Worm (Caenorhabditis elegans) whole organism, L4 larva: ENCODE measurements around the gene C17G10.6.

Source experiments
- D1046.2 ChIP-seq: fragments of 200-800 bp; sonication (Bioruptor generic); IDR thresholded peaks from 2 replicates; pipeline ENCODE4 v1.3.6; 2022; ENCODE audit warnings: missing genetic modification characterization, missing compliant biosample characterization
- F10B5.3 ChIP-seq: sonication (generic microtip); optimal IDR thresholded peaks from 2 replicates; lab custom pipeline; 2016; ENCODE audit warnings: mild to moderate bottlenecking, missing genetic modification characterization, missing compliant biosample characterization
- F44E2.7 ChIP-seq: fragments of 200-800 bp; sonication (Bioruptor generic); IDR thresholded peaks from 2 replicates; pipeline ENCODE4 v2.1.2; 2022; ENCODE audit warnings: missing genetic modification characterization, missing compliant biosample characterization
- T26A8.4 ChIP-seq: fragments of 200-800 bp; sonication (Bioruptor generic); IDR thresholded peaks from 2 replicates; pipeline ENCODE4 v1.3.6; 2022; ENCODE audit warnings: missing genetic modification characterization, missing compliant biosample characterization
- Y105C5A.15 ChIP-seq: fragments of 200-800 bp; sonication (Bioruptor generic); IDR thresholded peaks from 2 replicates; pipeline ENCODE4 v1.3.6; 2022; ENCODE audit warnings: missing genetic modification characterization, missing compliant biosample characterization
- Y5F2A.4 ChIP-seq: fragments of 200-800 bp; sonication (Bioruptor generic); optimal IDR thresholded peaks from 2 replicates; lab custom pipeline; 2018; ENCODE audit warnings: mild to moderate bottlenecking, missing genetic modification characterization, missing compliant biosample characterization
- ZK337.2 ChIP-seq: fragments of 200-800 bp; sonication (Bioruptor generic); IDR thresholded peaks from 2 replicates; pipeline ENCODE4 v1.3.6; 2022; ENCODE audit warnings: missing genetic modification reagents, missing genetic modification characterization, missing compliant biosample characterization
- aha-1 ChIP-seq: fragments of 150-350 bp; peaks from one replicate; lab custom pipeline; 2014; ENCODE audit warnings: missing biosample characterization, missing genetic modification characterization
- ama-1 ChIP-seq: fragments of 150-350 bp; optimal IDR thresholded peaks from 2 replicates; lab custom pipeline; 2014; ENCODE audit warnings: inconsistent platforms, mixed read lengths
- arid-1 ChIP-seq: fragments of 200-800 bp; sonication (Bioruptor generic); conservative IDR thresholded peaks from 2 replicates; pipeline ENCODE4 v1.3.6; 2022; ENCODE audit warnings: missing genetic modification reagents, missing genetic modification characterization, missing compliant biosample characterization
- attf-4 ChIP-seq: sonication (generic microtip); optimal IDR thresholded peaks from 3 replicates; lab custom pipeline; 2017; ENCODE audit warnings: missing biosample characterization, missing genetic modification characterization
- ceh-32 ChIP-seq: sonication (generic microtip); optimal IDR thresholded peaks from 2 replicates; lab custom pipeline; 2016; ENCODE audit warnings: mild to moderate bottlenecking, missing genetic modification characterization, missing compliant biosample characterization; ENCODE audit not compliant: poor library complexity
- ceh-62 ChIP-seq: sonication (generic microtip); optimal IDR thresholded peaks from 2 replicates; lab custom pipeline; 2017; ENCODE audit warnings: missing biosample characterization, missing genetic modification characterization
- ceh-82 ChIP-seq: sonication (generic microtip); optimal IDR thresholded peaks from 2 replicates; lab custom pipeline; 2017; ENCODE audit warnings: missing biosample characterization, missing genetic modification characterization
- ces-1 ChIP-seq: fragments of 150-350 bp; sonication (generic microtip); optimal IDR thresholded peaks from 4 replicates; lab custom pipeline; 2014; ENCODE audit warnings: missing biosample characterization, missing genetic modification reagents, missing genetic modification characterization
- daf-19 ChIP-seq: fragments of 200-800 bp; sonication (Bioruptor generic); conservative IDR thresholded peaks from 2 replicates; pipeline ENCODE4 v1.3.6; 2022; ENCODE audit warnings: missing genetic modification characterization, missing compliant biosample characterization
- dmd-8 ChIP-seq: fragments of 200-800 bp; sonication (Bioruptor generic); IDR thresholded peaks from 2 replicates; pipeline ENCODE4 v1.3.6; 2022; ENCODE audit warnings: missing genetic modification characterization, missing compliant biosample characterization
- dpl-1 ChIP-seq: fragments of 150-350 bp; optimal IDR thresholded peaks from 2 replicates; lab custom pipeline; 2014; ENCODE audit warnings: missing biosample characterization, missing genetic modification reagents, missing genetic modification characterization
- duxl-1 ChIP-seq: sonication (generic microtip); optimal IDR thresholded peaks from 2 replicates; lab custom pipeline; 2016; ENCODE audit warnings: mild to moderate bottlenecking, missing genetic modification characterization, moderate library complexity, missing compliant biosample characterization; ENCODE audit not compliant: poor library complexity
- egl-27 ChIP-seq: sonication (generic microtip); optimal IDR thresholded peaks from 3 replicates; lab custom pipeline; 2017; ENCODE audit warnings: missing biosample characterization, missing genetic modification reagents, missing genetic modification characterization
- fos-1 ChIP-seq: fragments of 150-350 bp; optimal IDR thresholded peaks from 2 replicates; lab custom pipeline; 2014; ENCODE audit warnings: missing biosample characterization, missing genetic modification characterization
- gei-8 ChIP-seq: fragments of 200-800 bp; sonication (Bioruptor generic); optimal IDR thresholded peaks from 2 replicates; lab custom pipeline; 2018; ENCODE audit warnings: mild to moderate bottlenecking, missing genetic modification characterization, missing compliant biosample characterization
- hlh-11 ChIP-seq: fragments of 200-800 bp; sonication (Bioruptor generic); optimal IDR thresholded peaks from 2 replicates; lab custom pipeline; 2018; ENCODE audit warnings: mild to moderate bottlenecking, missing genetic modification characterization, missing compliant biosample characterization
- hmg-1.1 ChIP-seq: fragments of 200-800 bp; sonication (Bioruptor generic); IDR thresholded peaks from 2 replicates; pipeline ENCODE4 v1.3.6; 2022; ENCODE audit warnings: missing genetic modification reagents, missing genetic modification characterization, missing compliant biosample characterization
- jun-1 ChIP-seq: fragments of 150-350 bp; optimal IDR thresholded peaks from 2 replicates; lab custom pipeline; 2014; ENCODE audit warnings: missing biosample characterization, missing genetic modification reagents, missing genetic modification characterization
- lin-1 ChIP-seq: fragments of 200-800 bp; sonication (Bioruptor generic); IDR thresholded peaks from 2 replicates; pipeline ENCODE4 v1.3.6; 2022; ENCODE audit warnings: missing genetic modification reagents, missing genetic modification characterization, missing compliant biosample characterization
- lin-13 ChIP-seq: fragments of 150-350 bp; optimal IDR thresholded peaks from 2 replicates; lab custom pipeline; 2014; ENCODE audit warnings: missing biosample characterization, missing genetic modification reagents, missing genetic modification characterization
- lin-15B ChIP-seq: fragments of 150-350 bp; sonication (generic microtip); optimal IDR thresholded peaks from 3 replicates; lab custom pipeline; 2014; ENCODE audit warnings: missing biosample characterization, missing genetic modification characterization
- lsy-2 ChIP-seq, 2 experiments: fragments of 150-350 bp in 1 of 2; sonication (generic microtip) in 1 of 2; optimal IDR thresholded peaks; 2 replicates each; lab custom pipeline; 2014 to 2017; ENCODE audit warnings: missing biosample characterization in 2 of 2, missing genetic modification characterization in 2 of 2
- madf-5 ChIP-seq, 2 experiments: fragments of 200-800 bp; sonication (Bioruptor generic); IDR thresholded peaks; 2 replicates each; pipeline ENCODE4 v1.3.6; 2022; ENCODE audit warnings: missing compliant biosample characterization in 2 of 2, missing genetic modification characterization in 2 of 2
- mdl-1 ChIP-seq, 2 experiments: fragments of 150-350 bp in 1 of 2; sonication (generic microtip) in 1 of 2; optimal IDR thresholded peaks; 2 replicates each; lab custom pipeline; 2014 to 2017; ENCODE audit warnings: missing biosample characterization in 2 of 2, missing genetic modification characterization in 2 of 2
- mdt-29 ChIP-seq: fragments of 200-800 bp; sonication (Bioruptor generic); IDR thresholded peaks from 2 replicates; pipeline ENCODE4 v1.3.6; 2022; ENCODE audit warnings: missing genetic modification reagents, missing genetic modification characterization, missing compliant biosample characterization
- mep-1 ChIP-seq: fragments of 150-350 bp; sonication (generic microtip); optimal IDR thresholded peaks from 3 replicates; lab custom pipeline; 2014; ENCODE audit warnings: missing biosample characterization, missing genetic modification characterization
- mes-2 ChIP-seq: sonication (generic microtip); optimal IDR thresholded peaks from 2 replicates; lab custom pipeline; 2016; ENCODE audit warnings: missing genotype, mild to moderate bottlenecking, missing genetic modification characterization, missing compliant biosample characterization; ENCODE audit not compliant: poor library complexity, severe bottlenecking
- mxl-2 ChIP-seq: fragments of 200-800 bp; sonication (Bioruptor generic); conservative IDR thresholded peaks from 2 replicates; pipeline ENCODE4 v1.3.6; 2022; ENCODE audit warnings: missing genetic modification reagents, missing genetic modification characterization, missing compliant biosample characterization
- mxl-3 ChIP-seq: fragments of 200-800 bp; sonication (Bioruptor generic); optimal IDR thresholded peaks from 2 replicates; lab custom pipeline; 2018; ENCODE audit warnings: mild to moderate bottlenecking, missing genetic modification characterization, missing compliant biosample characterization
- nhr-10 ChIP-seq: fragments of 150-350 bp; optimal IDR thresholded peaks from 2 replicates; lab custom pipeline; 2014; ENCODE audit warnings: missing biosample characterization, missing genetic modification characterization
- nhr-102 ChIP-seq: sonication (generic microtip); optimal IDR thresholded peaks from 2 replicates; lab custom pipeline; 2016; ENCODE audit warnings: mild to moderate bottlenecking, missing genetic modification characterization, moderate library complexity, missing compliant biosample characterization
- nhr-111 ChIP-seq: fragments of 200-800 bp; sonication (Bioruptor generic); optimal IDR thresholded peaks from 2 replicates; lab custom pipeline; 2018; ENCODE audit warnings: mild to moderate bottlenecking, missing genetic modification characterization, missing compliant biosample characterization
- nhr-41 ChIP-seq: fragments of 200-800 bp; sonication (Bioruptor generic); IDR thresholded peaks from 2 replicates; pipeline ENCODE4 v1.3.6; 2022; ENCODE audit warnings: missing genetic modification reagents, missing genetic modification characterization, missing compliant biosample characterization
- nhr-48 ChIP-seq: sonication (generic microtip); optimal IDR thresholded peaks from 2 replicates; lab custom pipeline; 2016; ENCODE audit warnings: mild to moderate bottlenecking, missing genetic modification characterization, missing compliant biosample characterization
- nhr-76 ChIP-seq: fragments of 150-350 bp; optimal IDR thresholded peaks from 2 replicates; lab custom pipeline; 2014; ENCODE audit warnings: missing biosample characterization, missing genetic modification characterization
- pqm-1 ChIP-seq: sonication (generic microtip); optimal IDR thresholded peaks from 2 replicates; lab custom pipeline; 2017; ENCODE audit warnings: missing biosample characterization, missing genetic modification characterization
- rbr-2 ChIP-seq: sonication (generic microtip); optimal IDR thresholded peaks from 2 replicates; lab custom pipeline; 2016; ENCODE audit warnings: missing genotype, missing genetic modification characterization, missing compliant biosample characterization
- saeg-2 ChIP-seq: fragments of 200-800 bp; sonication (Bioruptor generic); IDR thresholded peaks from 2 replicates; pipeline ENCODE4 v1.3.6; 2022; ENCODE audit warnings: missing genetic modification reagents, missing genetic modification characterization, missing compliant biosample characterization
- set-16 ChIP-seq: fragments of 200-800 bp; sonication (Bioruptor generic); IDR thresholded peaks from 2 replicates; pipeline ENCODE4 v1.3.6; 2022; ENCODE audit warnings: missing genetic modification reagents, missing genetic modification characterization, missing compliant biosample characterization
- snpc-1.2 ChIP-seq: fragments of 200-800 bp; sonication (Bioruptor generic); IDR thresholded peaks from 2 replicates; pipeline ENCODE4 v1.3.6; 2022; ENCODE audit warnings: missing genetic modification reagents, missing genetic modification characterization, missing compliant biosample characterization
- snpc-4 ChIP-seq: fragments of 150-350 bp; optimal IDR thresholded peaks from 2 replicates; lab custom pipeline; 2014; ENCODE audit warnings: missing biosample characterization, missing genetic modification characterization
- spr-3 ChIP-seq: fragments of 200-800 bp; sonication (Bioruptor generic); optimal IDR thresholded peaks from 2 replicates; lab custom pipeline; 2018; ENCODE audit warnings: mild to moderate bottlenecking, missing genetic modification characterization, missing compliant biosample characterization
- tag-97 ChIP-seq: fragments of 200-800 bp; sonication (Bioruptor generic); IDR thresholded peaks from 2 replicates; pipeline ENCODE4 v1.3.6; 2022; ENCODE audit warnings: missing genetic modification characterization, missing compliant biosample characterization
- unc-130 ChIP-seq: sonication (generic microtip); optimal IDR thresholded peaks from 2 replicates; lab custom pipeline; 2016; ENCODE audit warnings: missing genetic modification reagents, missing genetic modification characterization, missing compliant biosample characterization
- zip-2 ChIP-seq: fragments of 150-350 bp; optimal IDR thresholded peaks from 2 replicates; lab custom pipeline; 2014; ENCODE audit warnings: missing biosample characterization, missing genetic modification characterization
- ztf-7 ChIP-seq: fragments of 150-350 bp; optimal IDR thresholded peaks from 2 replicates; lab custom pipeline; 2014; ENCODE audit warnings: missing biosample characterization, missing genetic modification characterization

Gene C17G10.6

ce11 chrII:5593377-5593932 lies 9.6 kb downstream of the C17G10.6 start, which contains the start of gene cdc-14:
Gene cdc-14, minus strand, starts transcription at chrII:5593427.
- no peak for TF ChIP-seq snpc-4 (tag; lab: Kevin White, UChicago)
- no peak for TF ChIP-seq egl-27
- TF ChIP-seq ZK337.2 (GFP tag; lab: Robert Waterston, UW), result no peak
- no peak for TF ChIP-seq ceh-62 (tag; lab: Kevin White, UChicago)
- TF ChIP-seq nhr-102 (tag; lab: Kevin White, UChicago), result no peak
- TF ChIP-seq mep-1 (tag; lab: Kevin White, UChicago), result peak; percentile 82
- no peak for TF ChIP-seq ceh-32
- no peak for TF ChIP-seq pqm-1 (tag; lab: Kevin White, UChicago)
- no peak for TF ChIP-seq tag-97 (GFP tag; lab: Robert Waterston, UW)
- TF ChIP-seq spr-3 (GFP tag; lab: Kevin White, UChicago), result no peak
- TF ChIP-seq lsy-2 (tag; optimal IDR thresholded peaks at IDR 0.05; lab: Kevin White, UChicago), result peak; percentile 9 to 80
- TF ChIP-seq D1046.2, result no peak
- no peak for TF ChIP-seq nhr-76 (tag; lab: Kevin White, UChicago)
- TF ChIP-seq Y105C5A.15, result no peak
- peak; percentile 66 for TF ChIP-seq dpl-1 (GFP tag; lab: Kevin White, UChicago)
- TF ChIP-seq zip-2 (tag; lab: Kevin White, UChicago), result no peak
- TF ChIP-seq ces-1 (GFP tag; lab: Kevin White, UChicago), result no peak
- TF ChIP-seq aha-1, result no peak
- no peak for TF ChIP-seq nhr-48
- TF ChIP-seq lin-15B (tag; lab: Kevin White, UChicago), result no peak
- peak; percentile 85 for TF ChIP-seq hlh-11 (tag; lab: Kevin White, UChicago)
- TF ChIP-seq lin-1, result no peak
- peak; percentile 62 for TF ChIP-seq mes-2 (tag; lab: Kevin White, UChicago)
- TF ChIP-seq dmd-8, result no peak
- TF ChIP-seq jun-1 (tag; lab: Kevin White, UChicago), result no peak
- no peak for TF ChIP-seq daf-19 (GFP tag; lab: Robert Waterston, UW)
- peak; percentile 49 for TF ChIP-seq ztf-7 (tag; lab: Kevin White, UChicago)
- no peak for TF ChIP-seq mdt-29 (GFP tag; lab: Robert Waterston, UW)
- TF ChIP-seq ceh-82 (tag; lab: Kevin White, UChicago), result no peak
- TF ChIP-seq nhr-111 (GFP tag; lab: Kevin White, UChicago), result no peak
- TF ChIP-seq Y5F2A.4 (GFP tag; lab: Kevin White, UChicago), result no peak
- no peak for TF ChIP-seq gei-8
- no peak for TF ChIP-seq lin-13
- no peak for TF ChIP-seq unc-130
- no peak for TF ChIP-seq attf-4 (tag; lab: Kevin White, UChicago)
- TF ChIP-seq F44E2.7, result no peak
- TF ChIP-seq T26A8.4 (GFP tag; lab: Robert Waterston, UW), result no peak
- peak in 1 of 2 experiments; percentile 72 for TF ChIP-seq mdl-1 (tag; optimal IDR thresholded peaks at IDR 0.05; lab: Kevin White, UChicago)
- peak; percentile 81 for TF ChIP-seq mxl-3 (GFP tag; lab: Kevin White, UChicago)
- no peak for TF ChIP-seq fos-1 (tag; lab: Kevin White, UChicago)
- no peak for TF ChIP-seq ama-1
- no peak for TF ChIP-seq nhr-41
- TF ChIP-seq set-16 (GFP tag; lab: Robert Waterston, UW), result no peak
- no peak for TF ChIP-seq duxl-1
- no peak for TF ChIP-seq snpc-1.2 (GFP tag; lab: Robert Waterston, UW)
- TF ChIP-seq nhr-10, result no peak
- no peak for TF ChIP-seq madf-5 (GFP tag; IDR thresholded peaks at IDR 0.05; lab: Robert Waterston, UW)
- TF ChIP-seq saeg-2 (GFP tag; lab: Robert Waterston, UW), result no peak
- TF ChIP-seq mxl-2 (GFP tag; lab: Robert Waterston, UW), result no peak
- TF ChIP-seq arid-1 (GFP tag; lab: Robert Waterston, UW), result no peak
- TF ChIP-seq hmg-1.1 (GFP tag; lab: Robert Waterston, UW), result 0 out of 2 replicates have a peak, but pooled peaks have one; percentile 36
- TF ChIP-seq F10B5.3, result no peak
- TF ChIP-seq rbr-2 (tag; lab: Kevin White, UChicago), result peak; percentile 32
